Worm (Caenorhabditis elegans) whole organism, L1 larva: ENCODE results near the gene ham-1.

Experiments
- Y116A8C.19 ChIP-seq: sonication (generic microtip); optimal IDR thresholded peaks from 2 replicates; lab custom pipeline; 2016; ENCODE audit warnings: missing compliant biosample characterization, missing genetic modification characterization, borderline replicate concordance
- alr-1 ChIP-seq: fragments of 200-800 bp; sonication (Bioruptor generic); optimal IDR thresholded peaks from 2 replicates; lab custom pipeline; 2018; ENCODE audit warnings: borderline replicate concordance, mild to moderate bottlenecking, missing genetic modification characterization, missing compliant biosample characterization
- ceh-63 ChIP-seq: fragments of 200-800 bp; sonication (Bioruptor generic); optimal IDR thresholded peaks from 2 replicates; lab custom pipeline; 2018; ENCODE audit warnings: mild to moderate bottlenecking, missing genetic modification characterization, missing compliant biosample characterization
- ceh-8 ChIP-seq: fragments of 200-800 bp; sonication (Bioruptor generic); optimal IDR thresholded peaks from 2 replicates; lab custom pipeline; 2018; ENCODE audit warnings: mild to moderate bottlenecking, missing genetic modification characterization, moderate library complexity, missing compliant biosample characterization
- ceh-82 ChIP-seq, 3 experiments: fragments of 150-350 bp in 1 of 3; sonication (generic microtip) in 2 of 3; optimal IDR thresholded peaks; 2 replicates each; lab custom pipeline; 2014 to 2017; ENCODE audit warnings: missing biosample characterization in 3 of 3, missing genetic modification characterization in 3 of 3
- ceh-90 ChIP-seq: sonication (generic microtip); optimal IDR thresholded peaks from 2 replicates; lab custom pipeline; 2016; ENCODE audit warnings: missing genetic modification characterization, missing compliant biosample characterization
- dpl-1 ChIP-seq, 3 experiments: fragments of 150-350 bp in 2 of 3; sonication (generic microtip) in 1 of 3; optimal IDR thresholded peaks; 2 replicates each; lab custom pipeline; 2014 to 2017; ENCODE audit warnings: missing biosample characterization in 3 of 3, missing genetic modification characterization in 3 of 3, missing genetic modification reagents in 3 of 3
- dsc-1 ChIP-seq: sonication (generic microtip); optimal IDR thresholded peaks from 2 replicates; lab custom pipeline; 2016; ENCODE audit warnings: mild to moderate bottlenecking, missing genetic modification characterization, missing compliant biosample characterization
- efl-1 ChIP-seq, 4 experiments: fragments of 150-350 bp; optimal IDR thresholded peaks in 3 of 4; peaks in 1 of 4; 1 replicate in 1 of 4; 2 replicates in 3 of 4; lab custom pipeline; 2014; ENCODE audit warnings: missing biosample characterization in 2 of 4, missing genetic modification characterization in 2 of 4, missing genetic modification reagents in 2 of 4
- egl-13 ChIP-seq: sonication (generic microtip); optimal IDR thresholded peaks from 2 replicates; lab custom pipeline; 2016; ENCODE audit warnings: missing genotype, missing genetic modification reagents, missing genetic modification characterization, missing compliant biosample characterization
- elt-2 ChIP-seq: sonication (generic microtip); optimal IDR thresholded peaks from 2 replicates; lab custom pipeline; 2016; ENCODE audit warnings: missing genetic modification characterization, mild to moderate bottlenecking, inconsistent platforms, missing compliant biosample characterization, missing genetic modification reagents
- fkh-10 ChIP-seq: sonication (generic microtip); optimal IDR thresholded peaks from 2 replicates; lab custom pipeline; 2017; ENCODE audit warnings: missing biosample characterization, missing genetic modification reagents, missing genetic modification characterization
- fkh-8 ChIP-seq: sonication (generic microtip); optimal IDR thresholded peaks from 2 replicates; lab custom pipeline; 2016; ENCODE audit warnings: mild to moderate bottlenecking, missing genetic modification characterization, missing compliant biosample characterization
- hlh-17 ChIP-seq: fragments of 200-800 bp; sonication (Bioruptor generic); optimal IDR thresholded peaks from 2 replicates; lab custom pipeline; 2018; ENCODE audit warnings: missing genetic modification characterization, mild to moderate bottlenecking, missing compliant biosample characterization, moderate library complexity, borderline replicate concordance
- hpl-2 ChIP-seq: fragments of 150-350 bp; optimal IDR thresholded peaks from 2 replicates; lab custom pipeline; 2014; ENCODE audit warnings: missing biosample characterization, missing genetic modification reagents, missing genetic modification characterization
- isw-1 ChIP-seq: fragments of 200-800 bp; sonication (Bioruptor generic); IDR thresholded peaks from 2 replicates; pipeline ENCODE4 v1.3.6; 2022; ENCODE audit warnings: missing genetic modification characterization, missing compliant biosample characterization
- jun-1 ChIP-seq: fragments of 150-350 bp; optimal IDR thresholded peaks from 2 replicates; lab custom pipeline; 2014; ENCODE audit warnings: missing biosample characterization, missing genetic modification reagents, missing genetic modification characterization
- lin-13 ChIP-seq: fragments of 150-350 bp; optimal IDR thresholded peaks from 2 replicates; lab custom pipeline; 2014; ENCODE audit warnings: missing biosample characterization, missing genetic modification reagents, missing genetic modification characterization
- lin-14 ChIP-seq: fragments of 200-800 bp; sonication (Bioruptor generic); optimal IDR thresholded peaks from 2 replicates; lab custom pipeline; 2018; ENCODE audit warnings: mild to moderate bottlenecking, missing genetic modification characterization, moderate library complexity, missing compliant biosample characterization
- lin-35 ChIP-seq, 2 experiments: fragments of 150-350 bp; optimal IDR thresholded peaks; 2 replicates each; lab custom pipeline; 2014; ENCODE audit warnings: missing biosample characterization in 2 of 2, missing genetic modification characterization in 2 of 2, missing genetic modification reagents in 2 of 2
- lin-39 ChIP-seq: fragments of 150-350 bp; optimal IDR thresholded peaks from 2 replicates; lab custom pipeline; 2014; ENCODE audit warnings: missing biosample characterization, missing genetic modification reagents, missing genetic modification characterization
- lir-3 ChIP-seq: sonication (generic microtip); optimal IDR thresholded peaks from 2 replicates; lab custom pipeline; 2016; ENCODE audit warnings: mild to moderate bottlenecking, missing genetic modification characterization, moderate library complexity, missing compliant biosample characterization; ENCODE audit not compliant: poor library complexity
- mdl-1 ChIP-seq, 2 experiments: fragments of 150-350 bp; optimal IDR thresholded peaks; 2 replicates each; lab custom pipeline; 2014 to 2017; ENCODE audit warnings: missing biosample characterization in 2 of 2, missing genetic modification characterization in 2 of 2, inconsistent platforms in 1 of 2
- mef-2 ChIP-seq: fragments of 150-350 bp; optimal IDR thresholded peaks from 2 replicates; lab custom pipeline; 2014; ENCODE audit warnings: missing biosample characterization, missing genetic modification characterization
- mep-1 ChIP-seq: fragments of 150-350 bp; optimal IDR thresholded peaks from 2 replicates; lab custom pipeline; 2014; ENCODE audit warnings: missing biosample characterization, missing genetic modification characterization
- nhr-12 ChIP-seq: sonication (generic microtip); optimal IDR thresholded peaks from 2 replicates; lab custom pipeline; 2017; ENCODE audit warnings: missing biosample characterization, missing genetic modification characterization
- nhr-237 ChIP-seq: fragments of 150-350 bp; optimal IDR thresholded peaks from 2 replicates; lab custom pipeline; 2014; ENCODE audit warnings: missing biosample characterization, missing genetic modification characterization
- nhr-28 ChIP-seq: fragments of 150-350 bp; optimal IDR thresholded peaks from 2 replicates; lab custom pipeline; 2014; ENCODE audit warnings: missing biosample characterization, missing genetic modification characterization
- nhr-47 ChIP-seq: sonication (generic microtip); optimal IDR thresholded peaks from 2 replicates; lab custom pipeline; 2016; ENCODE audit warnings: mild to moderate bottlenecking, missing genetic modification characterization, moderate library complexity, missing compliant biosample characterization
- nhr-71 ChIP-seq: sonication (generic microtip); optimal IDR thresholded peaks from 2 replicates; lab custom pipeline; 2016; ENCODE audit warnings: mild to moderate bottlenecking, missing genetic modification characterization, moderate library complexity, missing compliant biosample characterization
- nhr-84 ChIP-seq: sonication (generic microtip); optimal IDR thresholded peaks from 2 replicates; lab custom pipeline; 2017; ENCODE audit warnings: missing biosample characterization, missing genetic modification characterization
- nhr-85 ChIP-seq: sonication (generic microtip); peaks from one replicate; lab custom pipeline; 2016; ENCODE audit warnings: missing genetic modification characterization, inconsistent platforms, missing compliant biosample characterization
- nhr-90 ChIP-seq: sonication (generic microtip); optimal IDR thresholded peaks from 2 replicates; lab custom pipeline; 2016; ENCODE audit warnings: mild to moderate bottlenecking, missing genetic modification characterization, missing compliant biosample characterization; ENCODE audit not compliant: poor library complexity
- snu-23 ChIP-seq: sonication (generic microtip); optimal IDR thresholded peaks from 2 replicates; lab custom pipeline; 2016; ENCODE audit warnings: missing genetic modification characterization, missing compliant biosample characterization
- sup-37 ChIP-seq: fragments of 200-800 bp; sonication (Bioruptor generic); optimal IDR thresholded peaks from 2 replicates; lab custom pipeline; 2018; ENCODE audit warnings: mild to moderate bottlenecking, missing genetic modification characterization, missing compliant biosample characterization
- swsn-7 ChIP-seq: sonication (generic microtip); optimal IDR thresholded peaks from 2 replicates; lab custom pipeline; 2016; ENCODE audit warnings: missing genetic modification characterization, missing compliant biosample characterization
- tbx-2 ChIP-seq: sonication (generic microtip); optimal IDR thresholded peaks from 2 replicates; lab custom pipeline; 2016; ENCODE audit warnings: missing genetic modification characterization, missing compliant biosample characterization
- unc-30 ChIP-seq: sonication (generic microtip); optimal IDR thresholded peaks from 2 replicates; lab custom pipeline; 2017; ENCODE audit warnings: missing biosample characterization, missing genetic modification characterization
- unc-86 ChIP-seq: sonication (generic microtip); optimal IDR thresholded peaks from 2 replicates; lab custom pipeline; 2016; ENCODE audit warnings: missing genetic modification characterization, missing compliant biosample characterization
- unc-98 ChIP-seq: fragments of 200-800 bp; sonication (Bioruptor generic); IDR thresholded peaks from 2 replicates; pipeline ENCODE4 v1.3.6; 2022; ENCODE audit warnings: missing genetic modification characterization, missing compliant biosample characterization
- vab-15 ChIP-seq: sonication (generic microtip); optimal IDR thresholded peaks from 2 replicates; lab custom pipeline; 2017; ENCODE audit warnings: missing genotype, mild to moderate bottlenecking, missing genetic modification characterization, missing compliant biosample characterization
- ztf-11 ChIP-seq, 2 experiments: sonication (generic microtip); optimal IDR thresholded peaks; 2 replicates each; lab custom pipeline; 2016 to 2017; ENCODE audit warnings: missing genetic modification characterization in 2 of 2, missing biosample characterization in 1 of 2, missing compliant biosample characterization in 1 of 2

The ham-1 gene

ce11 chrIV:12583181-12583580 lies 41.2 kb downstream of the ham-1 start (continued):
- TF ChIP-seq sup-37 (GFP tag; lab: Kevin White, UChicago) (no peak), ceh-82 (tag; optimal IDR thresholded peaks at IDR 0.05; lab: Kevin White, UChicago) (peak in 1 of 3 experiments; percentile 19), lin-39 (tag; lab: Kevin White, UChicago) (no peak), fkh-10 (GFP tag; lab: Kevin White, UChicago) (peak; percentile 11), nhr-237 (tag; lab: Kevin White, UChicago) (no peak), nhr-85 (tag; lab: Kevin White, UChicago) (peak; percentile 19), lir-3 (no peak), nhr-90 (tag; lab: Kevin White, UChicago) (no peak), vab-15 (tag; lab: Kevin White, UChicago) (no peak), lin-13 (no peak), mdl-1 (tag; optimal IDR thresholded peaks at IDR 0.05; lab: Kevin White, UChicago) (no peak), nhr-28 (tag; lab: Kevin White, UChicago) (no peak)

- TF ChIP-seq dsc-1 (tag; lab: Kevin White, UChicago) (no peak), mef-2 (no peak), unc-86 (tag; lab: Kevin White, UChicago) (peak; percentile 36), swsn-7 (tag; lab: Kevin White, UChicago) (peak; percentile 21), snu-23 (peak; percentile 19), dpl-1 (GFP tag; optimal IDR thresholded peaks at IDR 0.05; lab: Kevin White, UChicago) (peak in 1 of 3 experiments; percentile 1), ceh-90 (tag; lab: Kevin White, UChicago) (no peak), efl-1 (optimal IDR thresholded peaks at IDR 0.05; lab: Kevin White, UChicago) (no peak), efl-1 (GFP tag; optimal IDR thresholded peaks at IDR 0.05 in 1 of 2; lab: Kevin White, UChicago) (peak in 1 of 2 experiments; percentile 11), nhr-47 (no peak), nhr-71 (tag; lab: Kevin White, UChicago) (no peak), ceh-82 (tag; optimal IDR thresholded peaks at IDR 0.05; lab: Kevin White, UChicago) (peak in 1 of 3 experiments; percentile 45), fkh-8 (tag; lab: Kevin White, UChicago) (peak; percentile 65), nhr-237 (tag; lab: Kevin White, UChicago) (no peak), mep-1 (tag; lab: Kevin White, UChicago) (peak; percentile 34), isw-1 (GFP tag; lab: Robert Waterston, UW) (peak; percentile 26), fkh-10 (GFP tag; lab: Kevin White, UChicago) (peak; percentile 63), lin-14 (peak; percentile 91), lin-35 (GFP tag; optimal IDR thresholded peaks at IDR 0.05; lab: Kevin White, UChicago) (peak in 1 of 2 experiments; percentile 33)
Measured at ce11 chrIV:12584146-12584545, 42.2 kb downstream of the ham-1 start.

ce11 chrIV:12585966-12586365 lies 44.0 kb downstream of the ham-1 start, which contains the start of gene K08E7.8:
Gene K08E7.8 (minus strand): TSS chrIV:12586066.
- TF ChIP-seq nhr-84 (tag; lab: Kevin White, UChicago) (no peak), egl-13 (tag; lab: Kevin White, UChicago) (no peak), swsn-7 (tag; lab: Kevin White, UChicago) (no peak)

ce11 chrIV:12590373-12590772 lies 48.4 kb downstream of the ham-1 start, which contains the start of gene cul-6:
Gene cul-6 (minus strand): TSS chrIV:12590451.
- TF ChIP-seq dsc-1 (tag; lab: Kevin White, UChicago) (no peak), efl-1 (optimal IDR thresholded peaks at IDR 0.05; lab: Kevin White, UChicago) (no peak), efl-1 (GFP tag; optimal IDR thresholded peaks at IDR 0.05 in 1 of 2; lab: Kevin White, UChicago) (peak in 1 of 2 experiments; percentile 74), Y116A8C.19 (tag; lab: Kevin White, UChicago) (no peak)
- TF ChIP-seq, all 84 proteins: peak for 1

- TF ChIP-seq fkh-8 (tag; lab: Kevin White, UChicago) = peak; percentile 80
- TF ChIP-seq ceh-63 = peak; percentile 1
- TF ChIP-seq nhr-12 (tag; lab: Kevin White, UChicago) = no peak
- TF ChIP-seq hpl-2 (GFP tag; lab: Kevin White, UChicago) = no peak
- TF ChIP-seq ceh-82 (tag; optimal IDR thresholded peaks at IDR 0.05; lab: Kevin White, UChicago) = peak; percentile 41 to 84 (median 68)
- no peak for TF ChIP-seq alr-1 (tag; lab: Kevin White, UChicago)
- peak; percentile 73 for TF ChIP-seq egl-13 (tag; lab: Kevin White, UChicago)
- TF ChIP-seq Y116A8C.19 (tag; lab: Kevin White, UChicago) = no peak
- peak; percentile 77 for TF ChIP-seq ceh-8
- peak; percentile 50 for TF ChIP-seq mep-1 (tag; lab: Kevin White, UChicago)
- TF ChIP-seq hlh-17 (GFP tag; lab: Kevin White, UChicago) = no peak
- peak; percentile 40 for TF ChIP-seq jun-1 (tag; lab: Kevin White, UChicago)
- no peak for TF ChIP-seq elt-2 (tag; lab: Kevin White, UChicago)
- TF ChIP-seq unc-98 (GFP tag; lab: Robert Waterston, UW) = peak; percentile 70
- peak in 1 of 2 experiments; percentile 40 for TF ChIP-seq ztf-11 (tag; optimal IDR thresholded peaks at IDR 0.05; lab: Kevin White, UChicago)
- TF ChIP-seq tbx-2 (tag; lab: Kevin White, UChicago) = peak; percentile 83
- no peak for TF ChIP-seq unc-30 (tag; lab: Kevin White, UChicago)
Measured at ce11 chrIV:12594574-12594973, 52.6 kb downstream of the ham-1 start.
